Worm (Caenorhabditis elegans) whole organism, L1 larva: ENCODE data around the gene srh-215.
A peak's percentile ranks its signal among the peaks of the same experiment; 100 is the strongest.

Experiments used
- C16A3.4 ChIP-seq: fragments of 150-350 bp; optimal IDR thresholded peaks from 2 replicates; lab custom pipeline; 2014; ENCODE audit warnings: missing biosample characterization, missing genetic modification characterization
- C34B4.2 ChIP-seq: sonication (generic microtip); optimal IDR thresholded peaks from 2 replicates; lab custom pipeline; 2017; ENCODE audit warnings: mild to moderate bottlenecking, missing genetic modification characterization, missing compliant biosample characterization
- F16B12.6 ChIP-seq: fragments of 150-350 bp; optimal IDR thresholded peaks from 2 replicates; lab custom pipeline; 2014; ENCODE audit warnings: missing biosample characterization, missing genetic modification characterization
- aha-1 ChIP-seq: fragments of 150-350 bp; optimal IDR thresholded peaks from 2 replicates; lab custom pipeline; 2014; ENCODE audit warnings: missing biosample characterization, missing genetic modification characterization
- ceh-8 ChIP-seq: fragments of 200-800 bp; sonication (Bioruptor generic); optimal IDR thresholded peaks from 2 replicates; lab custom pipeline; 2018; ENCODE audit warnings: mild to moderate bottlenecking, missing genetic modification characterization, moderate library complexity, missing compliant biosample characterization
- ceh-82 ChIP-seq, 3 experiments: fragments of 150-350 bp in 1 of 3; sonication (generic microtip) in 2 of 3; optimal IDR thresholded peaks; 2 replicates each; lab custom pipeline; 2014 to 2017; ENCODE audit warnings: missing biosample characterization in 3 of 3, missing genetic modification characterization in 3 of 3
- dsc-1 ChIP-seq: sonication (generic microtip); optimal IDR thresholded peaks from 2 replicates; lab custom pipeline; 2016; ENCODE audit warnings: mild to moderate bottlenecking, missing genetic modification characterization, missing compliant biosample characterization
- efl-1 ChIP-seq, 4 experiments: fragments of 150-350 bp; optimal IDR thresholded peaks in 3 of 4; peaks in 1 of 4; 1 replicate in 1 of 4; 2 replicates in 3 of 4; lab custom pipeline; 2014; ENCODE audit warnings: missing biosample characterization in 2 of 4, missing genetic modification characterization in 2 of 4, missing genetic modification reagents in 2 of 4
- efl-3 ChIP-seq: fragments of 200-800 bp; sonication (Bioruptor generic); optimal IDR thresholded peaks from 2 replicates; lab custom pipeline; 2018; ENCODE audit warnings: mild to moderate bottlenecking, missing genetic modification characterization, missing compliant biosample characterization
- fkh-4 ChIP-seq: sonication (generic microtip); optimal IDR thresholded peaks from 2 replicates; lab custom pipeline; 2016; ENCODE audit warnings: missing compliant biosample characterization, missing genetic modification characterization, borderline replicate concordance
- fkh-8 ChIP-seq: sonication (generic microtip); optimal IDR thresholded peaks from 2 replicates; lab custom pipeline; 2016; ENCODE audit warnings: mild to moderate bottlenecking, missing genetic modification characterization, missing compliant biosample characterization
- grh-1 ChIP-seq: fragments of 200-800 bp; sonication (Bioruptor generic); IDR thresholded peaks from 2 replicates; pipeline ENCODE4 v1.3.6; 2022; ENCODE audit warnings: missing genetic modification reagents, missing genetic modification characterization, missing compliant biosample characterization
- hlh-4 ChIP-seq: sonication (generic microtip); optimal IDR thresholded peaks from 2 replicates; lab custom pipeline; 2016; ENCODE audit warnings: mild to moderate bottlenecking, missing genetic modification characterization, missing compliant biosample characterization
- lin-13 ChIP-seq: fragments of 150-350 bp; optimal IDR thresholded peaks from 2 replicates; lab custom pipeline; 2014; ENCODE audit warnings: missing biosample characterization, missing genetic modification reagents, missing genetic modification characterization
- lin-14 ChIP-seq: fragments of 200-800 bp; sonication (Bioruptor generic); optimal IDR thresholded peaks from 2 replicates; lab custom pipeline; 2018; ENCODE audit warnings: mild to moderate bottlenecking, missing genetic modification characterization, moderate library complexity, missing compliant biosample characterization
- lin-39 ChIP-seq: fragments of 150-350 bp; optimal IDR thresholded peaks from 2 replicates; lab custom pipeline; 2014; ENCODE audit warnings: missing biosample characterization, missing genetic modification reagents, missing genetic modification characterization
- mef-2 ChIP-seq: fragments of 150-350 bp; optimal IDR thresholded peaks from 2 replicates; lab custom pipeline; 2014; ENCODE audit warnings: missing biosample characterization, missing genetic modification characterization
- nhr-11 ChIP-seq: fragments of 150-350 bp; optimal IDR thresholded peaks from 2 replicates; lab custom pipeline; 2014; ENCODE audit warnings: missing biosample characterization, missing genetic modification characterization
- nhr-12 ChIP-seq: sonication (generic microtip); optimal IDR thresholded peaks from 2 replicates; lab custom pipeline; 2017; ENCODE audit warnings: missing biosample characterization, missing genetic modification characterization
- nhr-28 ChIP-seq: fragments of 150-350 bp; optimal IDR thresholded peaks from 2 replicates; lab custom pipeline; 2014; ENCODE audit warnings: missing biosample characterization, missing genetic modification characterization
- nhr-47 ChIP-seq: sonication (generic microtip); optimal IDR thresholded peaks from 2 replicates; lab custom pipeline; 2016; ENCODE audit warnings: mild to moderate bottlenecking, missing genetic modification characterization, moderate library complexity, missing compliant biosample characterization
- nhr-71 ChIP-seq: sonication (generic microtip); optimal IDR thresholded peaks from 2 replicates; lab custom pipeline; 2016; ENCODE audit warnings: mild to moderate bottlenecking, missing genetic modification characterization, moderate library complexity, missing compliant biosample characterization
- nhr-77 ChIP-seq: fragments of 150-350 bp; optimal IDR thresholded peaks from 2 replicates; lab custom pipeline; 2014; ENCODE audit warnings: missing biosample characterization, missing genetic modification characterization
- nhr-85 ChIP-seq: sonication (generic microtip); peaks from one replicate; lab custom pipeline; 2016; ENCODE audit warnings: missing genetic modification characterization, inconsistent platforms, missing compliant biosample characterization
- pax-3 ChIP-seq: fragments of 200-800 bp; sonication (Bioruptor generic); optimal IDR thresholded peaks from 2 replicates; lab custom pipeline; 2018; ENCODE audit warnings: mild to moderate bottlenecking, missing genetic modification characterization, moderate library complexity, missing compliant biosample characterization
- rnt-1 ChIP-seq: sonication (generic microtip); optimal IDR thresholded peaks from 2 replicates; lab custom pipeline; 2016; ENCODE audit warnings: mild to moderate bottlenecking, missing genetic modification characterization, moderate library complexity, missing compliant biosample characterization
- skn-1 ChIP-seq: fragments of 150-350 bp; optimal IDR thresholded peaks from 2 replicates; lab custom pipeline; 2014; ENCODE audit warnings: missing biosample characterization, missing genetic modification characterization
- snu-23 ChIP-seq: sonication (generic microtip); optimal IDR thresholded peaks from 2 replicates; lab custom pipeline; 2016; ENCODE audit warnings: missing genetic modification characterization, missing compliant biosample characterization
- sptf-1 ChIP-seq: fragments of 150-350 bp; optimal IDR thresholded peaks from 2 replicates; lab custom pipeline; 2014; ENCODE audit warnings: missing biosample characterization, missing genetic modification characterization
- tlp-1 ChIP-seq: fragments of 150-350 bp; optimal IDR thresholded peaks from 2 replicates; lab custom pipeline; 2014; ENCODE audit warnings: missing biosample characterization, missing genetic modification characterization
- unc-98 ChIP-seq: fragments of 200-800 bp; sonication (Bioruptor generic); IDR thresholded peaks from 2 replicates; pipeline ENCODE4 v1.3.6; 2022; ENCODE audit warnings: missing genetic modification characterization, missing compliant biosample characterization
- ztf-11 ChIP-seq, 2 experiments: sonication (generic microtip); optimal IDR thresholded peaks; 2 replicates each; lab custom pipeline; 2016 to 2017; ENCODE audit warnings: missing genetic modification characterization in 2 of 2, missing biosample characterization in 1 of 2, missing compliant biosample characterization in 1 of 2
- ztf-4 ChIP-seq: fragments of 150-350 bp; optimal IDR thresholded peaks from 2 replicates; lab custom pipeline; 2014; ENCODE audit warnings: missing biosample characterization, missing genetic modification characterization

The srh-215 gene

DNA sequence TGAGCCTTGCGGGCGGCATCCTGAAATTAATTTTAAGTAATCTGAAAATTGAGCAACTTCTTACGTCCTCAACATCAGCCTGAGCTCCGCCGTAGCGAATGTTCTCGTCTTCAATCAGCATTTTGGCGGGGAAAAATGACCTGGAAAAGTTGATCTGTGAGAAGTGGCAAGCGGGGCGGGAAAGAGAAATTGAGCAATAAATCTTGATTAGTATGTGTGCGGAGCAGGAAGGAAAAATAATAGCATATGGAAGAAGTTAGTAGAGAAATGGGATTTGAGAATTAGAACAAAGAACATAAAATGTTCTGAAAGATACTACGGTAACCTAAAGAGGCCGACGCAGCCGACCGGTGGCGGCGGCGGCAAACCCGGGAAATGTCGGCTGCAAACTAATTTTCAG is 3.2 kb upstream of the srh-215 start, which contains the start of gene tni-3:
TSS of gene tni-3 (minus strand) at position 140 of the 400 bp plus-strand sequence.
- TF ChIP-seq fkh-4 (tag; lab: Kevin White, UChicago) (peak; percentile 59), ztf-11 (tag; optimal IDR thresholded peaks at IDR 0.05; lab: Kevin White, UChicago) (no peak), dsc-1 (peak; percentile 87)

DNA sequence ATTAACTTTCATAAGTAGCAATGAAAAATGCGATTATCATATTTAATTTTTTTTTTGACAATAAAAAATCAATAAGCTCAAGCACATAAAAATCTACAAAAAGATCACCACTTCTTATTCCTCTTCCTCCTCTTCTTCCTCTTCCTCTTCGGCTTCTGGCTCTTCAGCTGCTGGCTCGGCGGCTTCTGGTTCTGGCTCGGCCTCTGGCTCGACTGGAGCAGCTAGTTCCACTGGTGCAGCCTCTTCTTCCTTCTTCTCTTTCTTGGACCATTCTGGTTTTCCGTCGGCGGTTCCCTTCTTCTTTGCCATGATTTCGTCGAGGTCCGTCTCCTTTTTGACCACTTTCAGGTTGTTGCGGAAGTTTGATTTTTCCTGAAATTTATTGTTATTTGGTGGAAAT is 1.9 kb upstream of the srh-215 start:
- TF ChIP-seq C16A3.4 (no peak), efl-3 (GFP tag; lab: Kevin White, UChicago) (no peak), lin-14 (no peak), rnt-1 (tag; lab: Kevin White, UChicago) (no peak), C34B4.2 (tag; lab: Kevin White, UChicago) (no peak)
- TF ChIP-seq, all 84 proteins: peak for 0

DNA sequence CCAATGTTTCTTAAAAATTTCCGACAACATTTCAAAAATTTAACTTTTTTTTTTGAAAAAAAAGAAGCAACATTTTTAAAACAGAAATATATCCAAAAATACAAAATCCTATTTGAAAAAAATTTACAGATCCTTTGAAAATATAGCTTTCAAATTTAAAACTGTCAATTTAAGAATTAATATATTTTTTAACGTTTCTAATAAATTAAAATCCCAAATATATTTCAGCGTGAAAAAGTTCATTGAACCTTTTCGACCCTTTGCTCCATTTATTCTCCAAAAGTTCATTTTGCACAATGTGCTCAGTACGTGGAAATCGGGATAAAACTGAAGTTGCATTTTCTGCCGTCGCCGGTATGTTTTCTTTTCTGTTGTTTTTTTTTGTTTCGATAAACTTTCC is 1.0 kb upstream of the srh-215 start, which contains the start of gene phy-3:
TSS of gene phy-3 (plus strand) at position 301 of the 400 bp plus-strand sequence.
- no peak for TF ChIP-seq grh-1 (GFP tag; lab: Robert Waterston, UW)
- no peak for TF ChIP-seq nhr-12 (tag; lab: Kevin White, UChicago)
- no peak for TF ChIP-seq skn-1 (tag; lab: Kevin White, UChicago)
- TF ChIP-seq nhr-71: no peak
- TF ChIP-seq unc-98 (GFP tag; lab: Robert Waterston, UW): no peak
- TF ChIP-seq pax-3 (tag; lab: Kevin White, UChicago): no peak
- TF ChIP-seq nhr-11 (tag; lab: Kevin White, UChicago): no peak
- TF ChIP-seq C34B4.2 (tag; lab: Kevin White, UChicago): no peak
- TF ChIP-seq ceh-8: no peak
- TF ChIP-seq sptf-1 (tag; lab: Kevin White, UChicago): no peak
- TF ChIP-seq nhr-47 (tag; lab: Kevin White, UChicago): no peak
- no peak for TF ChIP-seq rnt-1 (tag; lab: Kevin White, UChicago)
- no peak for TF ChIP-seq mef-2 (tag; lab: Kevin White, UChicago)
- TF ChIP-seq tlp-1 (tag; lab: Kevin White, UChicago): no peak
- no peak for TF ChIP-seq nhr-85
- TF ChIP-seq nhr-77: no peak
- no peak for TF ChIP-seq ceh-82 (tag; optimal IDR thresholded peaks at IDR 0.05; lab: Kevin White, UChicago)
- no peak for TF ChIP-seq ztf-4 (tag; lab: Kevin White, UChicago)

DNA sequence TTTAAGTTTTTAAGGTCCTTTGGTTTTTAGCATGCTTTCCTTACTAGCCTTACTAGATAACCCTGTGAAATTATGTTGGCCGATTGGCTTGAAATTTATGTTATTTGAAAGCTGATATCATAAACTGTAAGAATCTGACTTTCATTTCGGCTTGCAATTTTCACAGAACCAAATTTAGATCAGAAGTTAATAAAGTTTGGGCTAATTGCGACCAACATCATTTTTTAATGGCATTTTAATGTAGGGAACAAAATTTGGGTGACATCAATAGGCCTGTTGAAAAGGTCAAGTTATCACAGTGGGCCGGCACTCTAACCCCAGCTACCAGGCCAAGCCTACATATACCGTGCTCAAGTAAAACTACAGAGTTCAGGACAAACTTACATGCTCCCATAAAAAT is 511 bp downstream of the srh-215 start:
- no peak for TF ChIP-seq hlh-4 (tag; lab: Kevin White, UChicago)
- TF ChIP-seq nhr-28 (tag; lab: Kevin White, UChicago): no peak
- no peak for TF ChIP-seq lin-39 (tag; lab: Kevin White, UChicago)
- no peak for TF ChIP-seq aha-1 (tag; lab: Kevin White, UChicago)
- TF ChIP-seq lin-13 (GFP tag; lab: Kevin White, UChicago): no peak
- no peak for TF ChIP-seq fkh-8 (tag; lab: Kevin White, UChicago)
- no peak for TF ChIP-seq ztf-11 (tag; optimal IDR thresholded peaks at IDR 0.05; lab: Kevin White, UChicago)
- TF ChIP-seq nhr-85: no peak
- no peak for TF ChIP-seq F16B12.6 (tag; lab: Kevin White, UChicago)
- TF ChIP-seq snu-23: no peak
- no peak for TF ChIP-seq ceh-8

DNA sequence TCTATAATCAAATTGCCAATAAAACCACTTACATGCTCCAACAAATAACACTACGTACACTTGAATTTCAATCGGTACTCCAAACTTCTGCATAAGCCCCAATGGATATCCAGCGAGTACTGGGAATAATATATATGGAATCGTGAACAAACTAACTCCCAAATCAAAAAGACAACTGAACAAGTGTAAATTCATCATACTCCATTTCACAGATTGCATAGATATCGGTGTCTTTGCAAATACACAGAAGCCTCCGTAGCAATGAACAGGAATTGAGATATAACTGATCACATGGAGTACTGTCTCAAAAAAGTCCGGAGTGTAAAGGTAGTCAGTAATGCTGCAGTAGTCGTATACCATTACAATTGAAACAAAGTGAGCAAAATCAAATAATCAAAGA is 2.4 kb downstream of the srh-215 start, which contains the start of gene srh-214:
TSS of gene srh-214 (minus strand) at position 360 of the 400 bp plus-strand sequence.
- no peak for TF ChIP-seq lin-13 (GFP tag; lab: Kevin White, UChicago)
- no peak for TF ChIP-seq efl-1 (optimal IDR thresholded peaks at IDR 0.05; lab: Kevin White, UChicago)
- peak in 1 of 2 experiments; percentile 65 for TF ChIP-seq efl-1 (GFP tag; optimal IDR thresholded peaks at IDR 0.05 in 1 of 2; lab: Kevin White, UChicago)
